Fruit fly (Drosophila melanogaster): Measurements from ENCODE around the gene CG43739.

DNA sequence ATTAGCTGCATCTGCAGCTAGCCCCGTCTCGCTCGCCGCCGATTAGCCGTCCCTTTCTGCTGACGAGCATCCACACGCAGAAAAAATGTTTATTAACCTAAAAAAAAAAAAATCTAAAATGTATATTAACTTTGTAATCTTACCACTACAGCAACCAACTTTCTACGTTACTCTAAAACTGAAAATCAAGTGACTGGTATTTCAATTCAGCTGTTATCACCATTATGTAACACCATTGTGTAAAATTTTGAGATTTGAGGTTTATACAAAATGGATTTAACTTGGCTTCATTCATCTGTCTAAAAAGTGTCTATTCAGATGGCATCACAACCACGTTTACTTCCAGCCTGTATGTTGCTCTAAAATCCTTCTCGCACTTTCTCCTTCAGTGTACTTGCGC is 17.7 kb upstream of the CG43739 start:
- no peak for TF ChIP-seq bbx (GFP tag; IDR thresholded peaks at IDR 0.05; ENCODE audit: partially characterized antibody)
- no peak for TF ChIP-seq CG18011 (GFP tag; optimal IDR thresholded peaks at IDR 0.05)
- no peak for TF ChIP-seq slbo (GFP tag; IDR thresholded peaks at IDR 0.05)
- peak; percentile 80 for TF ChIP-seq Ets65A (GFP tag)
- TF ChIP-seq vfl (GFP tag; optimal IDR thresholded peaks at IDR 0.05), result no peak
- TF ChIP-seq bowl (GFP tag; IDR thresholded peaks at IDR 0.05), result no peak
- TF ChIP-seq kni (GFP tag; optimal IDR thresholded peaks at IDR 0.05), result no peak
- no peak for TF ChIP-seq pfk (GFP tag; optimal IDR thresholded peaks at IDR 0.05)
- no peak for TF ChIP-seq Hr78 (GFP tag; optimal IDR thresholded peaks at IDR 0.05)
- no peak for TF ChIP-seq CG13287 (GFP tag; IDR thresholded peaks at IDR 0.05; ENCODE audit: partially characterized antibody)
